Fruit fly (Drosophila melanogaster) whole organism, embryonic: ENCODE results near the gene Polr3F.
A peak's percentile ranks its signal among the peaks of the same experiment; 100 is the strongest.

Experiments
- CG12155 ChIP-seq: fragments of 200-800 bp; sonication (Bioruptor generic); optimal IDR thresholded peaks from 3 replicates; lab custom pipeline; 2016; ENCODE audit warnings: missing biosample characterization, missing genetic modification characterization
- CG13775 ChIP-seq: fragments of 200-800 bp; sonication (Bioruptor generic); optimal IDR thresholded peaks from 3 replicates; lab custom pipeline; 2017; ENCODE audit warnings: missing biosample characterization, mild to moderate bottlenecking, missing genetic modification characterization
- CG14050 ChIP-seq: fragments of 200-800 bp; sonication (Bioruptor generic); IDR thresholded peaks from 3 replicates; pipeline ENCODE4 v1.3.6; 2022; ENCODE audit warnings: missing biosample characterization, missing genetic modification characterization
- CG1529 ChIP-seq: fragments of 200-800 bp; sonication (Bioruptor generic); optimal IDR thresholded peaks from 3 replicates; lab custom pipeline; 2018; ENCODE audit warnings: missing biosample characterization, missing genetic modification characterization
- CG18476 ChIP-seq: fragments of 200-800 bp; sonication (Bioruptor generic); optimal IDR thresholded peaks from 2 replicates; lab custom pipeline; 2016; ENCODE audit warnings: missing biosample characterization, mild to moderate bottlenecking, missing genetic modification characterization
- CG18599 ChIP-seq: fragments of 200-800 bp; sonication (Bioruptor generic); optimal IDR thresholded peaks from 3 replicates; lab custom pipeline; 2017; ENCODE audit warnings: missing biosample characterization, missing genetic modification characterization, mild to moderate bottlenecking, moderate library complexity, missing genetic modification reagents
- CG33213 ChIP-seq: fragments of 200-800 bp; sonication (Bioruptor generic); optimal IDR thresholded peaks from 3 replicates; lab custom pipeline; 2016; ENCODE audit warnings: missing biosample characterization, missing genetic modification characterization
- CG3407 ChIP-seq: fragments of 200-800 bp; sonication (Bioruptor generic); optimal IDR thresholded peaks from 2 replicates; lab custom pipeline; 2018; ENCODE audit warnings: missing biosample characterization, mild to moderate bottlenecking, missing genetic modification characterization
- CG4360 ChIP-seq: fragments of 200-800 bp; sonication (Bioruptor generic); IDR thresholded peaks from 2 replicates; pipeline ENCODE4 v1.3.6; 2022; ENCODE audit warnings: missing biosample characterization, missing genetic modification characterization
- CG5180 ChIP-seq: fragments of 200-800 bp; sonication (Bioruptor generic); optimal IDR thresholded peaks from 3 replicates; lab custom pipeline; 2017; ENCODE audit warnings: missing biosample characterization, missing genetic modification characterization, mild to moderate bottlenecking, moderate library complexity, missing genetic modification reagents
- CG5953 ChIP-seq: fragments of 200-800 bp; sonication (Bioruptor generic); IDR thresholded peaks from 2 replicates; pipeline ENCODE4 v1.3.6; 2022; ENCODE audit warnings: missing biosample characterization, missing genetic modification characterization
- CG6272 ChIP-seq: fragments of 200-800 bp; sonication (Bioruptor generic); IDR thresholded peaks from 2 replicates; pipeline ENCODE4 v1.3.6; 2022; ENCODE audit warnings: missing biosample characterization, missing genetic modification characterization
- CG6765 ChIP-seq: fragments of 200-800 bp; sonication (Bioruptor generic); optimal IDR thresholded peaks from 3 replicates; lab custom pipeline; 2017; ENCODE audit warnings: missing biosample characterization, mild to moderate bottlenecking, missing genetic modification characterization
- CG7745 ChIP-seq: fragments of 200-800 bp; sonication (Bioruptor generic); optimal IDR thresholded peaks from 2 replicates; lab custom pipeline; 2018; ENCODE audit warnings: missing biosample characterization, mild to moderate bottlenecking, missing genetic modification characterization, moderate library complexity
- CG7786 ChIP-seq: fragments of 200-800 bp; sonication (Bioruptor generic); optimal IDR thresholded peaks from 2 replicates; lab custom pipeline; 2016; ENCODE audit warnings: missing biosample characterization, missing genetic modification characterization
- CG9437 ChIP-seq: fragments of 200-800 bp; sonication (Bioruptor generic); optimal IDR thresholded peaks from 2 replicates; lab custom pipeline; 2018; ENCODE audit warnings: missing biosample characterization, mild to moderate bottlenecking, missing genetic modification characterization
- Dfd ChIP-seq, 2 experiments: fragments of >200 bp; optimal IDR thresholded peaks; 2 replicates each; lab custom pipeline; 2017; ENCODE audit warnings: missing biosample characterization in 2 of 2, missing genetic modification characterization in 2 of 2
- Dip3 ChIP-seq: fragments of 200-800 bp; sonication (Bioruptor generic); optimal IDR thresholded peaks from 3 replicates; lab custom pipeline; 2016; ENCODE audit warnings: missing biosample characterization, missing genetic modification characterization
- ERR ChIP-seq: fragments of 200-800 bp; sonication (Bioruptor generic); optimal IDR thresholded peaks from 2 replicates; lab custom pipeline; 2016; ENCODE audit warnings: missing biosample characterization, missing genetic modification characterization
- Kr ChIP-seq: fragments of 200-800 bp; sonication (Bioruptor generic); optimal IDR thresholded peaks from 2 replicates; lab custom pipeline; 2017; ENCODE audit warnings: missing biosample characterization, mild to moderate bottlenecking, missing genetic modification characterization
- Max ChIP-seq: fragments of 200-800 bp; sonication (Bioruptor generic); optimal IDR thresholded peaks from 2 replicates; lab custom pipeline; 2016; ENCODE audit warnings: missing biosample characterization, mild to moderate bottlenecking, missing genetic modification characterization
- Oli ChIP-seq: fragments of 200-800 bp; sonication (Bioruptor generic); optimal IDR thresholded peaks from 2 replicates; lab custom pipeline; 2018; ENCODE audit warnings: missing biosample characterization, mild to moderate bottlenecking, missing genetic modification characterization, moderate library complexity
- Sin3A ChIP-seq: fragments of >200 bp; optimal IDR thresholded peaks from 2 replicates; lab custom pipeline; 2018
- Sox102F ChIP-seq: fragments of 200-800 bp; sonication (Bioruptor generic); optimal IDR thresholded peaks from 2 replicates; lab custom pipeline; 2018; ENCODE audit warnings: missing biosample characterization, mild to moderate bottlenecking, missing genetic modification characterization, moderate library complexity
- Ssrp ChIP-seq: fragments of 200-800 bp; sonication (Bioruptor generic); optimal IDR thresholded peaks from 2 replicates; lab custom pipeline; 2018; ENCODE audit warnings: missing biosample characterization, mild to moderate bottlenecking, missing genetic modification characterization, moderate library complexity
- ac ChIP-seq: fragments of 200-800 bp; sonication (Bioruptor generic); optimal IDR thresholded peaks from 3 replicates; lab custom pipeline; 2017; ENCODE audit warnings: missing biosample characterization, mild to moderate bottlenecking, missing genetic modification characterization
- aop ChIP-seq: fragments of 200-800 bp; sonication (Bioruptor generic); IDR thresholded peaks from 2 replicates; pipeline ENCODE4 v1.3.6; 2022; ENCODE audit warnings: missing biosample characterization, missing genetic modification characterization
- ase ChIP-seq: fragments of 200-800 bp; sonication (Bioruptor generic); IDR thresholded peaks from 3 replicates; pipeline ENCODE4 v1.3.6; 2022; ENCODE audit warnings: missing biosample characterization, missing genetic modification characterization
- danr ChIP-seq: fragments of 200-800 bp; sonication (Bioruptor generic); IDR thresholded peaks from 2 replicates; pipeline ENCODE4 v1.3.6; 2022; ENCODE audit warnings: missing biosample characterization, missing genetic modification characterization
- disco-r ChIP-seq: fragments of 200-800 bp; sonication (Bioruptor generic); optimal IDR thresholded peaks from 2 replicates; lab custom pipeline; 2016; ENCODE audit warnings: missing biosample characterization, missing genetic modification characterization
- dmrt99B ChIP-seq: fragments of 200-800 bp; sonication (Bioruptor generic); optimal IDR thresholded peaks from 2 replicates; lab custom pipeline; 2018; ENCODE audit warnings: missing biosample characterization, mild to moderate bottlenecking, missing genetic modification characterization, moderate library complexity
- gfzf ChIP-seq: fragments of 200-800 bp; sonication (Bioruptor generic); optimal IDR thresholded peaks from 2 replicates; lab custom pipeline; 2016; ENCODE audit warnings: missing biosample characterization, mild to moderate bottlenecking, missing genetic modification characterization, moderate library complexity
- kay ChIP-seq: fragments of 200-800 bp; sonication (Bioruptor generic); optimal IDR thresholded peaks from 2 replicates; lab custom pipeline; 2016; ENCODE audit warnings: missing biosample characterization, missing genetic modification characterization
- lbe ChIP-seq: fragments of 200-800 bp; sonication (Bioruptor generic); optimal IDR thresholded peaks from 2 replicates; lab custom pipeline; 2016; ENCODE audit warnings: missing biosample characterization, mild to moderate bottlenecking, missing genetic modification characterization
- pum ChIP-seq: fragments of 200-800 bp; sonication (Bioruptor generic); optimal IDR thresholded peaks from 2 replicates; lab custom pipeline; 2016; ENCODE audit warnings: missing biosample characterization, missing genetic modification characterization
- ranshi ChIP-seq: fragments of 200-800 bp; sonication (Bioruptor generic); IDR thresholded peaks from 2 replicates; pipeline ENCODE4 v1.3.6; 2022; ENCODE audit warnings: missing biosample characterization, missing genetic modification characterization
- sug ChIP-seq: fragments of 200-800 bp; optimal IDR thresholded peaks from 2 replicates; lab custom pipeline; 2019; ENCODE audit warnings: missing biosample characterization, mild to moderate bottlenecking, missing genetic modification characterization, moderate library complexity
- trh ChIP-seq: fragments of 200-800 bp; sonication (Bioruptor generic); optimal IDR thresholded peaks from 2 replicates; lab custom pipeline; 2016; ENCODE audit warnings: missing biosample characterization, missing genetic modification characterization
- twi ChIP-seq: fragments of 200-800 bp; optimal IDR thresholded peaks from 2 replicates; lab custom pipeline; 2019; ENCODE audit warnings: missing biosample characterization, mild to moderate bottlenecking, missing genetic modification characterization, moderate library complexity
- usp ChIP-seq: fragments of >200 bp; optimal IDR thresholded peaks from 2 replicates; lab custom pipeline; 2017; ENCODE audit warnings: missing biosample characterization, missing genetic modification characterization
- wek ChIP-seq: fragments of 200-800 bp; sonication (Bioruptor generic); optimal IDR thresholded peaks from 3 replicates; lab custom pipeline; 2018; ENCODE audit warnings: missing biosample characterization, mild to moderate bottlenecking, missing genetic modification characterization, moderate library complexity
- yki ChIP-seq: fragments of >200 bp; optimal IDR thresholded peaks from 3 replicates; lab custom pipeline; 2018
- zen2 ChIP-seq: fragments of 200-800 bp; sonication (Bioruptor generic); IDR thresholded peaks from 3 replicates; pipeline ENCODE4 v1.3.6; 2022; ENCODE audit warnings: missing biosample characterization, missing genetic modification characterization; ENCODE audit not compliant: partially characterized antibody

The Polr3F gene

dm6 chr3R:22362218-22362907 lies 4.8 kb downstream of the Polr3F start, which contains the start of the genes JMJD6, CG7071 and Muted (continued):
- TF ChIP-seq Ssrp (peak; percentile 88), twi (tag; lab: Kevin White, UChicago) (peak; percentile 77), CG18476 (GFP tag; lab: Kevin White, UChicago) (peak; percentile 89), Oli (tag; lab: Kevin White, UChicago) (peak; percentile 82), CG3407 (GFP tag; lab: Kevin White, UChicago) (peak; percentile 64), dmrt99B (tag; lab: Kevin White, UChicago) (peak; percentile 78), usp (GFP tag; lab: Kevin White, UChicago) (no peak), ERR (GFP tag; lab: Kevin White, UChicago) (peak; percentile 76), CG9437 (GFP tag; lab: Kevin White, UChicago) (peak; percentile 79), CG6765 (GFP tag; lab: Kevin White, UChicago) (peak; percentile 81), lbe (peak; percentile 91), danr (peak; percentile 84), Sin3A (lab: Kevin White, UChicago) (peak; percentile 88), Max (GFP tag; lab: Kevin White, UChicago) (peak; percentile 92), Kr (GFP tag; lab: Kevin White, UChicago) (no peak), CG12155 (GFP tag; lab: Kevin White, UChicago) (peak; percentile 93), ranshi (peak; percentile 93), CG7745 (tag; lab: Kevin White, UChicago) (peak; percentile 13), CG5180 (GFP tag; lab: Kevin White, UChicago) (peak; percentile 66), trh (GFP tag; lab: Kevin White, UChicago) (peak; percentile 54), Dip3 (peak; percentile 91), CG13775 (GFP tag; lab: Kevin White, UChicago) (peak; percentile 94), CG14050 (GFP tag; lab: Robert Waterston, UW) (peak; percentile 85), yki (lab: Kevin White, UChicago) (no peak), CG33213 (GFP tag; lab: Kevin White, UChicago) (peak; percentile 81), ac (peak; percentile 52), zen2 (GFP tag; lab: Robert Waterston, UW) (peak; percentile 55; the same call in 1 of the 3 replicates), Dfd (GFP tag; optimal IDR thresholded peaks at IDR 0.05; lab: Kevin White, UChicago) (no peak), CG18599 (GFP tag; lab: Kevin White, UChicago) (peak; percentile 95), CG6272 (GFP tag; lab: Robert Waterston, UW) (peak; percentile 89), CG7786 (GFP tag; lab: Kevin White, UChicago) (peak; percentile 84), disco-r (GFP tag; lab: Kevin White, UChicago) (peak; percentile 76), kay (GFP tag; lab: Kevin White, UChicago) (peak; percentile 75), aop (GFP tag; lab: Robert Waterston, UW) (peak; percentile 66; the same call in 1 of the 2 replicates), wek (GFP tag; lab: Kevin White, UChicago) (no peak), ase (GFP tag; lab: Robert Waterston, UW) (peak; percentile 90), pum (GFP tag; lab: Kevin White, UChicago) (peak; percentile 91), Sox102F (GFP tag; lab: Kevin White, UChicago) (peak; percentile 91), CG5953 (peak; percentile 80), CG4360 (GFP tag; lab: Robert Waterston, UW) (peak; percentile 55; the same call in 1 of the 2 replicates), CG1529 (GFP tag; lab: Kevin White, UChicago) (peak; percentile 76), sug (tag; lab: Kevin White, UChicago) (peak; percentile 88), gfzf (GFP tag; lab: Kevin White, UChicago) (peak; percentile 90)
